Worm (Caenorhabditis elegans) whole organism, mixed stage, embryonic: ENCODE measurements around the gene ZK632.11.

Experiments
- M03D4.4 ChIP-seq: sonication (generic microtip); optimal IDR thresholded peaks from 2 replicates; lab custom pipeline; 2017; ENCODE audit warnings: mild to moderate bottlenecking, missing genetic modification characterization, missing compliant biosample characterization
- bed-3 ChIP-seq: fragments of 200-800 bp; sonication (Bioruptor generic); optimal IDR thresholded peaks from 3 replicates; lab custom pipeline; 2018; ENCODE audit warnings: mild to moderate bottlenecking, missing genetic modification characterization, moderate library complexity, missing compliant biosample characterization
- ceh-39 ChIP-seq: fragments of 150-350 bp; optimal IDR thresholded peaks from 2 replicates; lab custom pipeline; 2014; ENCODE audit warnings: missing biosample characterization, missing genetic modification characterization
- ceh-43 ChIP-seq: fragments of 200-800 bp; sonication (Bioruptor generic); optimal IDR thresholded peaks from 2 replicates; lab custom pipeline; 2018; ENCODE audit warnings: mild to moderate bottlenecking, missing genetic modification characterization, moderate library complexity, missing compliant biosample characterization
- ceh-83 ChIP-seq: fragments of 200-800 bp; sonication (Bioruptor generic); optimal IDR thresholded peaks from 2 replicates; lab custom pipeline; 2018; ENCODE audit warnings: mild to moderate bottlenecking, missing genetic modification characterization, missing compliant biosample characterization
- ces-1 ChIP-seq: fragments of 150-350 bp; optimal IDR thresholded peaks from 2 replicates; lab custom pipeline; 2014; ENCODE audit warnings: missing biosample characterization, missing genetic modification reagents, missing genetic modification characterization
- drap-1 ChIP-seq: fragments of 200-800 bp; sonication (Bioruptor generic); optimal IDR thresholded peaks from 3 replicates; lab custom pipeline; 2018; ENCODE audit warnings: mild to moderate bottlenecking, missing genetic modification characterization, missing compliant biosample characterization
- elt-1 ChIP-seq: sonication (generic microtip); optimal IDR thresholded peaks from 2 replicates; lab custom pipeline; 2017; ENCODE audit warnings: missing genetic modification characterization, mild to moderate bottlenecking, missing compliant biosample characterization, antibody characterized with exemption, moderate library complexity, borderline replicate concordance; ENCODE audit not compliant: insufficient read depth
- elt-3 ChIP-seq: fragments of 150-350 bp; optimal IDR thresholded peaks from 2 replicates; lab custom pipeline; 2014; ENCODE audit warnings: missing biosample characterization, missing genetic modification characterization
- flh-1 ChIP-seq: fragments of 200-800 bp; sonication (Bioruptor generic); optimal IDR thresholded peaks from 2 replicates; lab custom pipeline; 2018; ENCODE audit warnings: mild to moderate bottlenecking, missing genetic modification characterization, moderate library complexity, missing compliant biosample characterization
- ham-2 ChIP-seq: fragments of 200-800 bp; sonication (Bioruptor generic); optimal IDR thresholded peaks from 2 replicates; lab custom pipeline; 2018; ENCODE audit warnings: mild to moderate bottlenecking, missing genetic modification characterization, missing compliant biosample characterization
- hlh-1 ChIP-seq: fragments of 150-350 bp; optimal IDR thresholded peaks from 2 replicates; lab custom pipeline; 2014; ENCODE audit warnings: missing biosample characterization, missing genetic modification reagents, missing genetic modification characterization
- lin-13 ChIP-seq: fragments of 150-350 bp; optimal IDR thresholded peaks from 2 replicates; lab custom pipeline; 2014; ENCODE audit warnings: missing biosample characterization, missing genetic modification characterization
- lin-32 ChIP-seq: fragments of 200-800 bp; sonication (Bioruptor generic); optimal IDR thresholded peaks from 2 replicates; lab custom pipeline; 2018; ENCODE audit warnings: mild to moderate bottlenecking, missing genetic modification characterization, missing compliant biosample characterization
- lsy-2 ChIP-seq: fragments of 150-350 bp; optimal IDR thresholded peaks from 2 replicates; lab custom pipeline; 2014; ENCODE audit warnings: missing biosample characterization, missing genetic modification characterization
- mab-5 ChIP-seq: fragments of 150-350 bp; optimal IDR thresholded peaks from 2 replicates; lab custom pipeline; 2014; ENCODE audit warnings: missing biosample characterization, missing genetic modification characterization
- mls-2 ChIP-seq: sonication (generic microtip); optimal IDR thresholded peaks from 2 replicates; lab custom pipeline; 2016; ENCODE audit warnings: mild to moderate bottlenecking, missing genetic modification characterization, moderate library complexity, missing compliant biosample characterization
- nhr-12 ChIP-seq: fragments of 150-350 bp; optimal IDR thresholded peaks from 2 replicates; lab custom pipeline; 2014; ENCODE audit warnings: missing biosample characterization, missing genetic modification characterization
- nhr-2 ChIP-seq: fragments of 150-350 bp; optimal IDR thresholded peaks from 2 replicates; lab custom pipeline; 2014; ENCODE audit warnings: missing biosample characterization, missing genetic modification characterization
- nhr-237 ChIP-seq: fragments of 150-350 bp; optimal IDR thresholded peaks from 2 replicates; lab custom pipeline; 2014; ENCODE audit warnings: missing biosample characterization, missing genetic modification characterization
- nhr-28 ChIP-seq: fragments of 150-350 bp; optimal IDR thresholded peaks from 2 replicates; lab custom pipeline; 2014; ENCODE audit warnings: missing biosample characterization, missing genetic modification characterization
- nhr-76 ChIP-seq: sonication (generic microtip); optimal IDR thresholded peaks from 2 replicates; lab custom pipeline; 2017; ENCODE audit warnings: missing biosample characterization, missing genetic modification characterization
- pha-4 ChIP-seq: fragments of 150-350 bp; optimal IDR thresholded peaks from 2 replicates; lab custom pipeline; 2018; ENCODE audit warnings: missing biosample characterization, missing genetic modification reagents, missing genetic modification characterization
- sem-2 ChIP-seq: fragments of 200-800 bp; sonication (Bioruptor generic); optimal IDR thresholded peaks from 2 replicates; lab custom pipeline; 2018; ENCODE audit warnings: mild to moderate bottlenecking, missing genetic modification characterization, missing compliant biosample characterization
- snpc-4 ChIP-seq: fragments of 150-350 bp; optimal IDR thresholded peaks from 2 replicates; lab custom pipeline; 2014; ENCODE audit warnings: missing biosample characterization, missing genetic modification characterization
- sptf-1 ChIP-seq: sonication (generic microtip); optimal IDR thresholded peaks from 2 replicates; lab custom pipeline; 2017; ENCODE audit warnings: mild to moderate bottlenecking, missing genetic modification characterization, moderate library complexity, missing compliant biosample characterization
- unc-120 ChIP-seq: sonication (generic microtip); optimal IDR thresholded peaks from 2 replicates; lab custom pipeline; 2017; ENCODE audit warnings: missing genetic modification characterization, missing compliant biosample characterization; ENCODE audit not compliant: poor library complexity, severe bottlenecking
- unc-39 ChIP-seq: fragments of 150-350 bp; optimal IDR thresholded peaks from 2 replicates; lab custom pipeline; 2014; ENCODE audit warnings: missing biosample characterization, missing genetic modification characterization
- unc-62 ChIP-seq: fragments of 150-350 bp; optimal IDR thresholded peaks from 2 replicates; lab custom pipeline; 2014; ENCODE audit warnings: missing biosample characterization, missing genetic modification reagents, missing genetic modification characterization
- zip-8 ChIP-seq: fragments of 150-350 bp; optimal IDR thresholded peaks from 2 replicates; lab custom pipeline; 2014; ENCODE audit warnings: missing biosample characterization, missing genetic modification characterization
- ztf-11 ChIP-seq: fragments of 150-350 bp; optimal IDR thresholded peaks from 2 replicates; lab custom pipeline; 2014; ENCODE audit warnings: missing biosample characterization, missing genetic modification characterization

ZK632.11 gene

DNA sequence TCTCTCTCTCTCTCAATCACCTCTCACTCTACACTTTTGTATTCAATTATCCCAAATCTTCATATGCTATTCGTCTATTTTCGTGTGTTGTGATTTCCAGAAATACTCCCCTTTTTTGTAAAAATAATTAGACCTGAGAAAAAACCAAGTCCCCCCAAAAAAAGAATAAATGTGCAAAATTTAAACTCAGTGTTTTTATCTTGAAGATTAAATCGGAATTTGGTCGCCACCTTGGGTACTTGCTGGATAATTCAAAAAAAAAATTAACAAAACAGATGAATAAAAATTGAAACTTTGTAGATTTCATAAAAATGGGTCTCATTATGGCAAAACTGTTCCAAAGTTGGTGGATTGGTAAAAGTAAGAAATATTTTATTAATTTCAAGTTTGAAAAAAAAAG, 4.8 kb upstream of the ZK632.11 start, which contains the start of gene arl-5:
TSS of gene arl-5 (plus strand) at position 301 of the 400 bp plus-strand sequence.
- TF ChIP-seq elt-1 (tag; lab: Kevin White, UChicago) (no peak), nhr-76 (no peak), ham-2 (GFP tag; lab: Kevin White, UChicago) (no peak), mls-2 (no peak), unc-39 (tag; lab: Kevin White, UChicago) (no peak), sem-2 (no peak), flh-1 (no peak), sptf-1 (no peak), mab-5 (no peak), nhr-28 (tag; lab: Kevin White, UChicago) (no peak), nhr-12 (no peak)
- TF ChIP-seq, all 35 proteins: peak for 0

DNA sequence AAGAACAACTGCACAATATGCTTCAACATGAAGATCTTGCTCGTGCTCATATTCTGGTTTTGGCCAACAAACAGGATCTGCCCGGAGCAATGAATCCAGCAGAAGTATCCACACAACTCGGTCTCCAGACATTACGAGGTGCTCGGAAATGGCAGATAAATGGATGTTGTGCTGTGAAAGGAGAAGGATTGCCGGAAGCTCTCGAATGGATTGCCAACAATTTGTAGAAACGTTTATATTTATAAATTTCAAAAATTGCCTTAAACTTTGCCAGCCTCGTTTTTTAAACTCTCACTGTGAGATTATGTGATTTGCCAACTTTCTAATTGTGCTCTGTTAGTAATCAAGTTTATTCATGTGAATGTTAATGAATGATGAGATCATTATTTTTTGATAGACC, 4.0 kb upstream of the ZK632.11 start:
- no peak for TF ChIP-seq ceh-43 (GFP tag; lab: Kevin White, UChicago)
- no peak for TF ChIP-seq snpc-4 (tag; lab: Kevin White, UChicago)
- TF ChIP-seq lsy-2: no peak
- no peak for TF ChIP-seq M03D4.4 (tag; lab: Kevin White, UChicago)
- no peak for TF ChIP-seq elt-1 (tag; lab: Kevin White, UChicago)
- no peak for TF ChIP-seq lin-32 (GFP tag; lab: Kevin White, UChicago)
- TF ChIP-seq unc-120 (tag; lab: Kevin White, UChicago): no peak
- TF ChIP-seq ces-1 (GFP tag; lab: Kevin White, UChicago): no peak
- TF ChIP-seq ham-2 (GFP tag; lab: Kevin White, UChicago): no peak
- TF ChIP-seq elt-3: no peak
- no peak for TF ChIP-seq hlh-1 (tag; lab: Kevin White, UChicago)
- TF ChIP-seq ceh-39 (tag; lab: Kevin White, UChicago): no peak
- no peak for TF ChIP-seq lin-13
- TF ChIP-seq ztf-11 (tag; lab: Kevin White, UChicago): no peak
- TF ChIP-seq nhr-12: no peak
- TF ChIP-seq ceh-83 (GFP tag; lab: Kevin White, UChicago): no peak
- no peak for TF ChIP-seq zip-8
- TF ChIP-seq, all 35 proteins: peak for 0

DNA sequence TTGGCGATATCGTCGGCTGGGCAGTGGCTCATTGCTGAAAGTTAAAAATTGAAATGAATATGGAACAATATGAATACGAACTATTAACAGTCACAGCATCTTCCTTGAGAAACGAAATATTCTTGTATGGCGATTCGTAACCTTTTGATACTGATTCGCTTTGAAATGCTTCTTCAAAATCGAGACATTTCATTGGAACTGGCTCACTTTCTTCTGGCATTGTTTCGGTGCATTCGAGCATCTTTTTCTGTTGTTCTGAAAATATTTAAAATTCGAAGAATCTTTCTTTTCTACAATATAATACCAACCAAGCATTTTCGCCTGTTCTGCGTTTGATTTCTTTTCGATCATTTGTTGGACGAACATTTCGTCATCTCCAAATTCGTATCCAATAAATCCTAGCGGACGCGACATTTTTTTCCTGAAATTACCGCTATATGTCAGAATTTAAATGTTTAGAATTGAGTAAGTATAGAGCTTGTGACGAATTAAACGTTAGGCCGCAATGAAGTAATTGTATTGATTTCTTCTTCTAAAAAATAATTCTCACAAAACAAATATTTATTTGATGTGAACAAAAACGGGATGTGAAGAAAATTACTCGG, 3.3 kb upstream of the ZK632.11 start, which contains the start of gene lin-52:
TSS of gene lin-52 (minus strand) at position 421 of the 605 bp plus-strand sequence.
- no peak for TF ChIP-seq bed-3 (GFP tag; lab: Kevin White, UChicago)
- TF ChIP-seq unc-120 (tag; lab: Kevin White, UChicago): no peak
- no peak for TF ChIP-seq drap-1 (GFP tag; lab: Kevin White, UChicago)
- TF ChIP-seq ceh-39 (tag; lab: Kevin White, UChicago): no peak
- TF ChIP-seq unc-39 (tag; lab: Kevin White, UChicago): no peak
- no peak for TF ChIP-seq nhr-2 (tag; lab: Kevin White, UChicago)
- no peak for TF ChIP-seq nhr-237 (tag; lab: Kevin White, UChicago)
- no peak for TF ChIP-seq pha-4
- TF ChIP-seq M03D4.4 (tag; lab: Kevin White, UChicago): no peak
- no peak for TF ChIP-seq lin-13

DNA sequence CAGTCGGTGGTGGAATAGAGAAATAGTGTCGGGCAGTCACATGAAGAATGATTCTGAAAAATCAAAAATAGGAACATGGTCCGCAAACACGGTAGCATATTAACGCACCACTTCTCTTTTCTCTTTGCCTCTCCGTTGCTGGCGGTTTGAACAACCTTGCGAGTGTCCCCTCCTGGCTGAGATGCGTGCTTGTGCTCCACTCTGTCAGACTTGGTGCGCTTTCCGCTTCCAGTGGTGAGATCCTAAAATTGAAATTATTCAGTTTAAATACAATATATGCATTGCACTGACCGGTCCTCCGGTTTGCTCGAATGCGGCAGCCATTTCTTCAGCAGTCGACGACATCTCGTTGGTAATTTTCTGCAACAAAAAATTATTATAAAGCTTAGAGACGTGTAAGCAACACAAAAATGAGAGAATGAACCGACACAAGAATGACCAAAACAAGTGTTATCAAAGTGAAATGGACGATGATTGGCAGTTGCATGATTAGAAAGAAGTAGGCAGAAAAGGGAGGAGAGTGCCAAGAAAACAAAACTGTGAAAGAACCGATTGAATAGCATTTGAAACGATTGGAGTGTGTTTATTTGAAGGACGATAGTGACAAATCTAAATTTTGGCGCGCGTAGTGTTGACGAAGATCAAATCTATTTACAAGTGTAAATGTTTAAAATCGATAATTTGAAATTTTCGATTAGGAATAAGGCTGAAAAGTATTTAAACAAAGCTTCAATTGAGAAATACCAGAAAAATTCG, 2.5 kb upstream of the ZK632.11 start, which contains the start of gene ZK632.9:
TSS of gene ZK632.9 (minus strand) at position 360 of the 756 bp plus-strand sequence.
- TF ChIP-seq flh-1 (no peak), nhr-28 (tag; lab: Kevin White, UChicago) (no peak), mls-2 (no peak), drap-1 (GFP tag; lab: Kevin White, UChicago) (no peak), bed-3 (GFP tag; lab: Kevin White, UChicago) (no peak), nhr-76 (no peak), sem-2 (no peak), unc-120 (tag; lab: Kevin White, UChicago) (no peak), ztf-11 (tag; lab: Kevin White, UChicago) (no peak), ham-2 (GFP tag; lab: Kevin White, UChicago) (no peak), nhr-12 (no peak), lin-32 (GFP tag; lab: Kevin White, UChicago) (no peak), M03D4.4 (tag; lab: Kevin White, UChicago) (no peak), nhr-2 (tag; lab: Kevin White, UChicago) (no peak), unc-62 (GFP tag; lab: Kevin White, UChicago) (no peak), lin-13 (no peak), ceh-39 (tag; lab: Kevin White, UChicago) (no peak), pha-4 (no peak), lsy-2 (no peak)
